In the genomic region with DNA sequence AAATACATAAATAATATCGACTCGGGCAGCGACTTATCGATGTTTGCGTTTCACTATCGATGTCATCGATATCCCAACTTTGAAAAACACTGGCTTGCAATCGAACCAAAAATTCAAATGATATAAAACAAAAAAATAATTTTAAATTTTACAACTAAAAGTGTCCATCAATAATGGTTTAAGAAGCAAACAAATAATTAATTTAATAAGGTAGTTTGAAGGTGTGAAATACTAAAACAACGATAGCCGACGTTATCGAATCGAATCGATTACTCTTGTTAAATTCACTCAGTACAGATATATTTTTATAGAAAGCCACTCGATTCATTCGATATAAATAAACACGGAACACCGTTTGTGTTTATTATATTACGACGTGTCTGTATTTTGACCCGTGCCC, we compare ENCODE assay signal across 1 fruit fly cellular context.
TF ChIP-seq lines count a peak whose summit lies in the region.

TSS of gene SMC3 (minus strand) at position 22 of the 400 bp plus-strand sequence.
TSS of gene Ubc7 (plus strand) at position 260 of the 400 bp plus-strand sequence.

TF ChIP-seq in whole organism, embryonic, 481 proteins besides CTCF, POLR2A, EP300 and RAD21 (continued from another document and continues in another):
- TF ChIP-seq CG17612 (GFP tag; IDR thresholded peaks at IDR 0.05; lab: Robert Waterston, UW) (no peak), psq (GFP tag; optimal IDR thresholded peaks at IDR 0.05; lab: Kevin White, UChicago) (no peak), CG1603 (tag; optimal IDR thresholded peaks at IDR 0.05; lab: Kevin White, UChicago) (no peak), so (GFP tag; IDR thresholded peaks at IDR 0.05; lab: Robert Waterston, UW) (no peak), Mrtf (GFP tag; IDR thresholded peaks at IDR 0.05; lab: Robert Waterston, UW) (no peak), Neu2 (GFP tag; optimal IDR thresholded peaks at IDR 0.05; lab: Kevin White, UChicago; ENCODE audit: borderline replicate concordance) (no peak), CG8478 (optimal IDR thresholded peaks at IDR 0.05; lab: Kevin White, UChicago) (no peak), CG12219 (GFP tag; optimal IDR thresholded peaks at IDR 0.05; lab: Kevin White, UChicago) (no peak), CG17328 (GFP tag; IDR thresholded peaks at IDR 0.05; lab: Robert Waterston, UW) (no peak), grn (GFP tag; optimal IDR thresholded peaks at IDR 0.05; lab: Kevin White, UChicago) (no peak), Doc2 (GFP tag; IDR thresholded peaks at IDR 0.05; lab: Robert Waterston, UW) (no peak), CG7963 (GFP tag; IDR thresholded peaks at IDR 0.05; lab: Robert Waterston, UW; ENCODE audit: partially characterized antibody) (peak; percentile 86), CG12071 (GFP tag; optimal IDR thresholded peaks at IDR 0.05; lab: Kevin White, UChicago) (no peak), Gsc (GFP tag; IDR thresholded peaks at IDR 0.05; lab: Robert Waterston, UW) (no peak), CG4707 (GFP tag; optimal IDR thresholded peaks at IDR 0.05; lab: Kevin White, UChicago) (no peak), crol (GFP tag; IDR thresholded peaks at IDR 0.05; lab: Robert Waterston, UW) (no peak), mirr (GFP tag; optimal IDR thresholded peaks at IDR 0.05; lab: Kevin White, UChicago) (no peak), CG11723 (GFP tag; optimal IDR thresholded peaks at IDR 0.05; lab: Kevin White, UChicago) (no peak), Hey (tag; optimal IDR thresholded peaks at IDR 0.05; lab: Kevin White, UChicago) (no peak), eyg (GFP tag; optimal IDR thresholded peaks at IDR 0.05; lab: Kevin White, UChicago) (no peak), salm (tag; optimal IDR thresholded peaks at IDR 0.05; lab: Kevin White, UChicago) (no peak), maf-S (GFP tag; optimal IDR thresholded peaks at IDR 0.05; lab: Kevin White, UChicago) (no peak), NC2β (GFP tag; optimal IDR thresholded peaks at IDR 0.05; lab: Kevin White, UChicago) (no peak), CG32772 (GFP tag; IDR thresholded peaks at IDR 0.05; lab: Robert Waterston, UW) (no peak), CG12744 (GFP tag; optimal IDR thresholded peaks at IDR 0.05; lab: Kevin White, UChicago) (no peak), tap (tag; optimal IDR thresholded peaks at IDR 0.05; lab: Kevin White, UChicago) (no peak), slou (GFP tag; optimal IDR thresholded peaks at IDR 0.05; lab: Kevin White, UChicago) (no peak), bowl (GFP tag; IDR thresholded peaks at IDR 0.05; lab: Robert Waterston, UW) (no peak), CG4854 (GFP tag; optimal IDR thresholded peaks at IDR 0.05; lab: Kevin White, UChicago) (no peak), CG4328 (GFP tag; optimal IDR thresholded peaks at IDR 0.05; lab: Kevin White, UChicago) (no peak), zfh2 (GFP tag; optimal IDR thresholded peaks at IDR 0.05; lab: Kevin White, UChicago) (no peak), CG17361 (GFP tag; IDR thresholded peaks at IDR 0.05; lab: Robert Waterston, UW) (peak; percentile 27; the same call in 1 of the 3 replicates), Usf (GFP tag; optimal IDR thresholded peaks at IDR 0.05; lab: Kevin White, UChicago) (no peak), ab (GFP tag; optimal IDR thresholded peaks at IDR 0.05; lab: Kevin White, UChicago) (no peak), lilli (GFP tag; optimal IDR thresholded peaks at IDR 0.05; lab: Kevin White, UChicago) (no peak), CG6791 (GFP tag; IDR thresholded peaks at IDR 0.05; lab: Robert Waterston, UW; ENCODE audit: partially characterized antibody) (peak; percentile 88; the same call in 2 of the 3 replicates), CG17385 (GFP tag; optimal IDR thresholded peaks at IDR 0.05; lab: Kevin White, UChicago) (no peak), CG8388 (GFP tag; optimal IDR thresholded peaks at IDR 0.05; lab: Kevin White, UChicago) (no peak), twi (tag; optimal IDR thresholded peaks at IDR 0.05; lab: Kevin White, UChicago) (no peak), CG4730 (GFP tag; IDR thresholded peaks at IDR 0.05; lab: Robert Waterston, UW) (no peak), Six4 (GFP tag; optimal IDR thresholded peaks at IDR 0.05; lab: Kevin White, UChicago) (no peak), CG7372 (GFP tag; IDR thresholded peaks at IDR 0.05; lab: Robert Waterston, UW) (no peak), CG18599 (GFP tag; optimal IDR thresholded peaks at IDR 0.05; lab: Kevin White, UChicago) (no peak), scrt (GFP tag; optimal IDR thresholded peaks at IDR 0.05; lab: Kevin White, UChicago) (no peak), mam (GFP tag; optimal IDR thresholded peaks at IDR 0.05; lab: Kevin White, UChicago) (no peak), chif (GFP tag; optimal IDR thresholded peaks at IDR 0.05; lab: Kevin White, UChicago) (no peak), CG2889 (GFP tag; IDR thresholded peaks at IDR 0.05; lab: Robert Waterston, UW) (no peak), tup (GFP tag; optimal IDR thresholded peaks at IDR 0.05; lab: Kevin White, UChicago) (no peak), YL-1 (GFP tag; optimal IDR thresholded peaks at IDR 0.05; lab: Kevin White, UChicago) (peak; percentile 56), dm (GFP tag; optimal IDR thresholded peaks at IDR 0.05; lab: Kevin White, UChicago) (no peak), Scr (GFP tag; IDR thresholded peaks at IDR 0.05; lab: Robert Waterston, UW; ENCODE audit: partially characterized antibody) (peak; percentile 94), CG2129 (GFP tag; IDR thresholded peaks at IDR 0.05; lab: Robert Waterston, UW; ENCODE audit: partially characterized antibody) (peak; percentile 74), Elba2 (GFP tag; optimal IDR thresholded peaks at IDR 0.05; lab: Kevin White, UChicago) (no peak), CG18619 (GFP tag; optimal IDR thresholded peaks at IDR 0.05; lab: Kevin White, UChicago) (no peak), trem (tag; optimal IDR thresholded peaks at IDR 0.05; lab: Kevin White, UChicago) (peak; percentile 45), Fer2 (tag; optimal IDR thresholded peaks at IDR 0.05; lab: Kevin White, UChicago) (no peak), C15 (GFP tag; IDR thresholded peaks at IDR 0.05; lab: Robert Waterston, UW) (no peak), dati (GFP tag; IDR thresholded peaks at IDR 0.05; lab: Robert Waterston, UW) (no peak), eve (GFP tag; optimal IDR thresholded peaks at IDR 0.05; lab: Kevin White, UChicago) (no peak), CG7928 (GFP tag; optimal IDR thresholded peaks at IDR 0.05; lab: Kevin White, UChicago) (no peak), CG3163 (GFP tag; optimal IDR thresholded peaks at IDR 0.05; lab: Kevin White, UChicago) (no peak), ato (GFP tag; IDR thresholded peaks at IDR 0.05; lab: Robert Waterston, UW; ENCODE audit: partially characterized antibody) (peak; percentile 87), Trl (optimal IDR thresholded peaks at IDR 0.05; lab: Kevin White, UChicago) (no peak), Trl (GFP tag; optimal IDR thresholded peaks at IDR 0.05; lab: Kevin White, UChicago) (no peak), CG11398 (GFP tag; optimal IDR thresholded peaks at IDR 0.05; lab: Kevin White, UChicago) (no peak), CG10274 (GFP tag; optimal IDR thresholded peaks at IDR 0.05; lab: Kevin White, UChicago) (no peak), CG11085 (GFP tag; IDR thresholded peaks at IDR 0.05; lab: Robert Waterston, UW) (no peak), knrl (GFP tag; IDR thresholded peaks at IDR 0.05; lab: Robert Waterston, UW; ENCODE audit: partially characterized antibody) (peak; percentile 86; the same call in 2 of the 3 replicates), CG3407 (GFP tag; optimal IDR thresholded peaks at IDR 0.05; lab: Kevin White, UChicago) (no peak), CG42726 (GFP tag; IDR thresholded peaks at IDR 0.05; lab: Robert Waterston, UW; ENCODE audit: partially characterized antibody) (peak; percentile 68; the same call in 1 of the 2 replicates), tna (GFP tag; IDR thresholded peaks at IDR 0.05; lab: Robert Waterston, UW; ENCODE audit: partially characterized antibody) (peak; percentile 91), ac (GFP tag; optimal IDR thresholded peaks at IDR 0.05; lab: Kevin White, UChicago) (no peak), tio (GFP tag; optimal IDR thresholded peaks at IDR 0.05; lab: Kevin White, UChicago) (no peak), CG13894 (tag; optimal IDR thresholded peaks at IDR 0.05; lab: Kevin White, UChicago) (no peak), TFAM (GFP tag; optimal IDR thresholded peaks at IDR 0.05; lab: Kevin White, UChicago) (no peak), Hand (GFP tag; optimal IDR thresholded peaks at IDR 0.05; lab: Kevin White, UChicago) (no peak), amos (GFP tag; IDR thresholded peaks at IDR 0.05; lab: Robert Waterston, UW; ENCODE audit: partially characterized antibody) (peak; percentile 82), fu2 (GFP tag; optimal IDR thresholded peaks at IDR 0.05; lab: Kevin White, UChicago) (no peak), tll (GFP tag; optimal IDR thresholded peaks at IDR 0.05; lab: Kevin White, UChicago) (no peak), CG14050 (GFP tag; IDR thresholded peaks at IDR 0.05; lab: Robert Waterston, UW) (no peak), p53 (GFP tag; optimal IDR thresholded peaks at IDR 0.05; lab: Kevin White, UChicago) (no peak), CG11560 (tag; IDR thresholded peaks at IDR 0.05; lab: Robert Waterston, UW) (peak; percentile 97), MBD-R2 (GFP tag; IDR thresholded peaks at IDR 0.05; lab: Robert Waterston, UW) (no peak), Asciz (GFP tag; optimal IDR thresholded peaks at IDR 0.05; lab: Kevin White, UChicago) (no peak), CG15696 (tag; optimal IDR thresholded peaks at IDR 0.05; lab: Kevin White, UChicago) (no peak), pnt (GFP tag; optimal IDR thresholded peaks at IDR 0.05; lab: Kevin White, UChicago) (no peak), CG30403 (GFP tag; optimal IDR thresholded peaks at IDR 0.05; lab: Kevin White, UChicago) (no peak), Hr3 (GFP tag; optimal IDR thresholded peaks at IDR 0.05; lab: Kevin White, UChicago) (no peak), CG16813 (GFP tag; IDR thresholded peaks at IDR 0.05; lab: Robert Waterston, UW; ENCODE audit: partially characterized antibody) (peak; percentile 95), CG8765 (GFP tag; IDR thresholded peaks at IDR 0.05; lab: Robert Waterston, UW) (no peak), CG12391 (tag; optimal IDR thresholded peaks at IDR 0.05; lab: Kevin White, UChicago) (peak; percentile 41), sens (GFP tag; lab: Kevin White, UChicago) (peak; percentile 79), CG14014 (GFP tag; IDR thresholded peaks at IDR 0.05; lab: Robert Waterston, UW) (no peak), bsh (GFP tag; optimal IDR thresholded peaks at IDR 0.05; lab: Kevin White, UChicago) (no peak), CG13287 (GFP tag; IDR thresholded peaks at IDR 0.05; lab: Robert Waterston, UW; ENCODE audit: partially characterized antibody) (peak; percentile 93), CG10565 (GFP tag; optimal IDR thresholded peaks at IDR 0.05; lab: Kevin White, UChicago) (no peak), CG3726 (GFP tag; IDR thresholded peaks at IDR 0.05; lab: Robert Waterston, UW) (no peak), Dek (tag; optimal IDR thresholded peaks at IDR 0.05; lab: Kevin White, UChicago) (no peak), chn (GFP tag; optimal IDR thresholded peaks at IDR 0.05; lab: Kevin White, UChicago) (no peak), CG7745 (tag; optimal IDR thresholded peaks at IDR 0.05; lab: Kevin White, UChicago) (no peak), seq (GFP tag; IDR thresholded peaks at IDR 0.05; lab: Robert Waterston, UW) (no peak), exex (tag; optimal IDR thresholded peaks at IDR 0.05; lab: Kevin White, UChicago) (no peak), Optix (GFP tag; IDR thresholded peaks at IDR 0.05; lab: Robert Waterston, UW) (no peak), Mad (GFP tag; optimal IDR thresholded peaks at IDR 0.05; lab: Kevin White, UChicago) (no peak), bcd (GFP tag; optimal IDR thresholded peaks at IDR 0.05; lab: Kevin White, UChicago) (no peak), nmo (GFP tag; optimal IDR thresholded peaks at IDR 0.05; lab: Kevin White, UChicago) (peak; percentile 16), tin (GFP tag; optimal IDR thresholded peaks at IDR 0.05; lab: Kevin White, UChicago) (no peak), ssp (GFP tag; IDR thresholded peaks at IDR 0.05; lab: Robert Waterston, UW) (no peak), fd102C (GFP tag; optimal IDR thresholded peaks at IDR 0.05; lab: Kevin White, UChicago) (no peak), sr (GFP tag; IDR thresholded peaks at IDR 0.05; lab: Robert Waterston, UW) (no peak), pzg (GFP tag; optimal IDR thresholded peaks at IDR 0.05; lab: Kevin White, UChicago) (peak; percentile 28), CG10147 (GFP tag; optimal IDR thresholded peaks at IDR 0.05; lab: Kevin White, UChicago) (peak; percentile 20), ERR (GFP tag; optimal IDR thresholded peaks at IDR 0.05; lab: Kevin White, UChicago) (no peak), Gug (GFP tag; IDR thresholded peaks at IDR 0.05; lab: Robert Waterston, UW) (no peak), Nf-YA (GFP tag; IDR thresholded peaks at IDR 0.05; lab: Robert Waterston, UW) (no peak), Pdp1 (GFP tag; optimal IDR thresholded peaks at IDR 0.05; lab: Kevin White, UChicago) (peak in 1 of 2 experiments; percentile 14), Dll (GFP tag; IDR thresholded peaks at IDR 0.05; lab: Robert Waterston, UW; ENCODE audit: partially characterized antibody) (peak; percentile 94), CG13123 (GFP tag; optimal IDR thresholded peaks at IDR 0.05; lab: Kevin White, UChicago) (no peak), D19B (GFP tag; optimal IDR thresholded peaks at IDR 0.05; lab: Kevin White, UChicago) (no peak), cato (GFP tag; optimal IDR thresholded peaks at IDR 0.05; lab: Kevin White, UChicago; ENCODE audit: borderline replicate concordance) (no peak), CG10321 (GFP tag; IDR thresholded peaks at IDR 0.05; lab: Robert Waterston, UW) (no peak), CG1233 (GFP tag; optimal IDR thresholded peaks at IDR 0.05; lab: Kevin White, UChicago) (no peak), CG2712 (tag; optimal IDR thresholded peaks at IDR 0.05; lab: Kevin White, UChicago) (peak; percentile 26), BtbVII (GFP tag; optimal IDR thresholded peaks at IDR 0.05; lab: Kevin White, UChicago) (no peak), CG9817 (tag; optimal IDR thresholded peaks at IDR 0.05; lab: Kevin White, UChicago) (no peak), gfzf (GFP tag; optimal IDR thresholded peaks at IDR 0.05; lab: Kevin White, UChicago) (no peak), ATbp (GFP tag; optimal IDR thresholded peaks at IDR 0.05; lab: Kevin White, UChicago) (no peak), CG11247 (GFP tag; IDR thresholded peaks at IDR 0.05; lab: Robert Waterston, UW) (no peak), CG7357 (GFP tag; IDR thresholded peaks at IDR 0.05; lab: Robert Waterston, UW) (no peak), CG6813 (GFP tag; optimal IDR thresholded peaks at IDR 0.05; lab: Kevin White, UChicago) (no peak), wek (GFP tag; optimal IDR thresholded peaks at IDR 0.05; lab: Kevin White, UChicago) (no peak), CG9437 (GFP tag; optimal IDR thresholded peaks at IDR 0.05; lab: Kevin White, UChicago) (peak; percentile 14)
